Worm (Caenorhabditis elegans) whole organism, young adult: ENCODE measurements around the gene srbc-58.

Source experiments
- B0261.1 ChIP-seq: sonication (generic microtip); optimal IDR thresholded peaks from 2 replicates; lab custom pipeline; 2016; ENCODE audit warnings: mild to moderate bottlenecking, missing genetic modification characterization, moderate library complexity, missing compliant biosample characterization
- F55B11.4 ChIP-seq: sonication (generic microtip); optimal IDR thresholded peaks from 2 replicates; lab custom pipeline; 2016; ENCODE audit warnings: missing compliant biosample characterization, missing genetic modification characterization, borderline replicate concordance; ENCODE audit not compliant: insufficient read depth
- bed-1 ChIP-seq: fragments of 200-800 bp; sonication (Bioruptor generic); IDR thresholded peaks from 2 replicates; pipeline ENCODE4 v1.3.6; 2022; ENCODE audit warnings: missing genetic modification reagents, missing genetic modification characterization, missing compliant biosample characterization
- hlh-12 ChIP-seq: sonication (generic microtip); optimal IDR thresholded peaks from 2 replicates; lab custom pipeline; 2016; ENCODE audit warnings: missing genetic modification characterization, missing compliant biosample characterization
- hmg-20 ChIP-seq: fragments of 200-800 bp; sonication (Bioruptor generic); IDR thresholded peaks from 2 replicates; pipeline ENCODE4 v1.3.6; 2022; ENCODE audit warnings: missing genetic modification reagents, missing genetic modification characterization, missing compliant biosample characterization
- nhr-179 ChIP-seq: sonication (generic microtip); optimal IDR thresholded peaks from 2 replicates; lab custom pipeline; 2016; ENCODE audit warnings: mild to moderate bottlenecking, missing genetic modification characterization, missing compliant biosample characterization
- nhr-90 ChIP-seq: sonication (generic microtip); optimal IDR thresholded peaks from 2 replicates; lab custom pipeline; 2016; ENCODE audit warnings: missing genotype, mild to moderate bottlenecking, missing genetic modification characterization, missing compliant biosample characterization

- no peak for TF ChIP-seq F55B11.4
- no peak for TF ChIP-seq nhr-179 (tag; lab: Kevin White, UChicago)
- no peak for TF ChIP-seq hlh-12 (tag; lab: Kevin White, UChicago)
- TF ChIP-seq nhr-90 (tag; lab: Kevin White, UChicago) = no peak
- TF ChIP-seq bed-1 = no peak
- TF ChIP-seq B0261.1 (tag; lab: Kevin White, UChicago) = no peak
- no peak for TF ChIP-seq hmg-20
Measured at ce11 chrV:804485-804884, 29.7 kb downstream of the srbc-58 start, which contains the start of gene nhr-270.
